Fruit fly (Drosophila melanogaster): ENCODE results near the gene CG14186.

- TF ChIP-seq CG12605 (GFP tag; IDR thresholded peaks at IDR 0.05) (no peak), fd96Ca (GFP tag; IDR thresholded peaks at IDR 0.05) (no peak), CG14655 (GFP tag; optimal IDR thresholded peaks at IDR 0.05) (no peak), D1 (tag; optimal IDR thresholded peaks at IDR 0.05) (no peak), CG17806 (tag; optimal IDR thresholded peaks at IDR 0.05) (no peak), CG32121 (GFP tag; IDR thresholded peaks at IDR 0.05) (no peak), EcR (GFP tag; optimal IDR thresholded peaks at IDR 0.05) (no peak), rn (GFP tag; IDR thresholded peaks at IDR 0.05) (no peak), CG8159 (tag; optimal IDR thresholded peaks at IDR 0.05) (no peak), gl (tag; optimal IDR thresholded peaks at IDR 0.05) (no peak), Pif1B (GFP tag; optimal IDR thresholded peaks at IDR 0.05) (no peak), Snoo (tag; optimal IDR thresholded peaks at IDR 0.05) (no peak)
Observed at dm6 chr3L:20129032-20129431, 25.4 kb upstream of the CG14186 start, which contains the start of gene gig.
